Worm (Caenorhabditis elegans) whole organism, mixed stage, embryonic: ENCODE results near the gene Y9C9A.16.

ENCODE experiments used
- M03D4.4 ChIP-seq: sonication (generic microtip); optimal IDR thresholded peaks from 2 replicates; lab custom pipeline; 2017; ENCODE audit warnings: mild to moderate bottlenecking, missing genetic modification characterization, missing compliant biosample characterization
- bed-3 ChIP-seq: fragments of 200-800 bp; sonication (Bioruptor generic); optimal IDR thresholded peaks from 3 replicates; lab custom pipeline; 2018; ENCODE audit warnings: mild to moderate bottlenecking, missing genetic modification characterization, moderate library complexity, missing compliant biosample characterization
- blmp-1 ChIP-seq: fragments of 150-350 bp; optimal IDR thresholded peaks from 2 replicates; lab custom pipeline; 2014; ENCODE audit warnings: missing biosample characterization, missing genetic modification characterization
- ceh-39 ChIP-seq: fragments of 150-350 bp; optimal IDR thresholded peaks from 2 replicates; lab custom pipeline; 2014; ENCODE audit warnings: missing biosample characterization, missing genetic modification characterization
- ces-1 ChIP-seq: fragments of 150-350 bp; optimal IDR thresholded peaks from 2 replicates; lab custom pipeline; 2014; ENCODE audit warnings: missing biosample characterization, missing genetic modification reagents, missing genetic modification characterization
- cnd-1 ChIP-seq: fragments of 200-800 bp; sonication (Bioruptor generic); optimal IDR thresholded peaks from 2 replicates; lab custom pipeline; 2018; ENCODE audit warnings: mild to moderate bottlenecking, missing genetic modification characterization, missing compliant biosample characterization
- drap-1 ChIP-seq: fragments of 200-800 bp; sonication (Bioruptor generic); optimal IDR thresholded peaks from 3 replicates; lab custom pipeline; 2018; ENCODE audit warnings: mild to moderate bottlenecking, missing genetic modification characterization, missing compliant biosample characterization
- elt-1 ChIP-seq: sonication (generic microtip); optimal IDR thresholded peaks from 2 replicates; lab custom pipeline; 2017; ENCODE audit warnings: missing genetic modification characterization, mild to moderate bottlenecking, missing compliant biosample characterization, antibody characterized with exemption, moderate library complexity, borderline replicate concordance; ENCODE audit not compliant: insufficient read depth
- elt-3 ChIP-seq: fragments of 150-350 bp; optimal IDR thresholded peaks from 2 replicates; lab custom pipeline; 2014; ENCODE audit warnings: missing biosample characterization, missing genetic modification characterization
- flh-1 ChIP-seq: fragments of 200-800 bp; sonication (Bioruptor generic); optimal IDR thresholded peaks from 2 replicates; lab custom pipeline; 2018; ENCODE audit warnings: mild to moderate bottlenecking, missing genetic modification characterization, moderate library complexity, missing compliant biosample characterization
- hlh-1 ChIP-seq: fragments of 150-350 bp; optimal IDR thresholded peaks from 2 replicates; lab custom pipeline; 2014; ENCODE audit warnings: missing biosample characterization, missing genetic modification reagents, missing genetic modification characterization
- lin-13 ChIP-seq: fragments of 150-350 bp; optimal IDR thresholded peaks from 2 replicates; lab custom pipeline; 2014; ENCODE audit warnings: missing biosample characterization, missing genetic modification characterization
- lin-32 ChIP-seq: fragments of 200-800 bp; sonication (Bioruptor generic); optimal IDR thresholded peaks from 2 replicates; lab custom pipeline; 2018; ENCODE audit warnings: mild to moderate bottlenecking, missing genetic modification characterization, missing compliant biosample characterization
- lsy-2 ChIP-seq: fragments of 150-350 bp; optimal IDR thresholded peaks from 2 replicates; lab custom pipeline; 2014; ENCODE audit warnings: missing biosample characterization, missing genetic modification characterization
- mab-5 ChIP-seq: fragments of 150-350 bp; optimal IDR thresholded peaks from 2 replicates; lab custom pipeline; 2014; ENCODE audit warnings: missing biosample characterization, missing genetic modification characterization
- mep-1 ChIP-seq: fragments of 150-350 bp; optimal IDR thresholded peaks from 2 replicates; lab custom pipeline; 2017; ENCODE audit warnings: missing biosample characterization, missing genetic modification reagents, missing genetic modification characterization, inconsistent platforms
- mls-2 ChIP-seq: sonication (generic microtip); optimal IDR thresholded peaks from 2 replicates; lab custom pipeline; 2016; ENCODE audit warnings: mild to moderate bottlenecking, missing genetic modification characterization, moderate library complexity, missing compliant biosample characterization
- nhr-2 ChIP-seq: fragments of 150-350 bp; optimal IDR thresholded peaks from 2 replicates; lab custom pipeline; 2014; ENCODE audit warnings: missing biosample characterization, missing genetic modification characterization
- nhr-237 ChIP-seq: fragments of 150-350 bp; optimal IDR thresholded peaks from 2 replicates; lab custom pipeline; 2014; ENCODE audit warnings: missing biosample characterization, missing genetic modification characterization
- nhr-28 ChIP-seq: fragments of 150-350 bp; optimal IDR thresholded peaks from 2 replicates; lab custom pipeline; 2014; ENCODE audit warnings: missing biosample characterization, missing genetic modification characterization
- nhr-76 ChIP-seq: sonication (generic microtip); optimal IDR thresholded peaks from 2 replicates; lab custom pipeline; 2017; ENCODE audit warnings: missing biosample characterization, missing genetic modification characterization
- pha-4 ChIP-seq: fragments of 150-350 bp; optimal IDR thresholded peaks from 2 replicates; lab custom pipeline; 2018; ENCODE audit warnings: missing biosample characterization, missing genetic modification reagents, missing genetic modification characterization
- sem-2 ChIP-seq: fragments of 200-800 bp; sonication (Bioruptor generic); optimal IDR thresholded peaks from 2 replicates; lab custom pipeline; 2018; ENCODE audit warnings: mild to moderate bottlenecking, missing genetic modification characterization, missing compliant biosample characterization
- snpc-4 ChIP-seq: fragments of 150-350 bp; optimal IDR thresholded peaks from 2 replicates; lab custom pipeline; 2014; ENCODE audit warnings: missing biosample characterization, missing genetic modification characterization
- sptf-1 ChIP-seq: sonication (generic microtip); optimal IDR thresholded peaks from 2 replicates; lab custom pipeline; 2017; ENCODE audit warnings: mild to moderate bottlenecking, missing genetic modification characterization, moderate library complexity, missing compliant biosample characterization
- tbx-8 ChIP-seq: fragments of 200-800 bp; sonication (Bioruptor generic); optimal IDR thresholded peaks from 2 replicates; lab custom pipeline; 2018; ENCODE audit warnings: mild to moderate bottlenecking, missing genetic modification characterization, moderate library complexity, missing compliant biosample characterization
- unc-120 ChIP-seq: sonication (generic microtip); optimal IDR thresholded peaks from 2 replicates; lab custom pipeline; 2017; ENCODE audit warnings: missing genetic modification characterization, missing compliant biosample characterization; ENCODE audit not compliant: poor library complexity, severe bottlenecking
- unc-39 ChIP-seq: fragments of 150-350 bp; optimal IDR thresholded peaks from 2 replicates; lab custom pipeline; 2014; ENCODE audit warnings: missing biosample characterization, missing genetic modification characterization
- unc-62 ChIP-seq: fragments of 150-350 bp; optimal IDR thresholded peaks from 2 replicates; lab custom pipeline; 2014; ENCODE audit warnings: missing biosample characterization, missing genetic modification reagents, missing genetic modification characterization
- zip-8 ChIP-seq: fragments of 150-350 bp; optimal IDR thresholded peaks from 2 replicates; lab custom pipeline; 2014; ENCODE audit warnings: missing biosample characterization, missing genetic modification characterization
- ztf-11 ChIP-seq: fragments of 150-350 bp; optimal IDR thresholded peaks from 2 replicates; lab custom pipeline; 2014; ENCODE audit warnings: missing biosample characterization, missing genetic modification characterization

Y9C9A.16 gene

ce11 chrIV:4993128-4993527, 17.2 kb upstream of the Y9C9A.16 start:
- TF ChIP-seq cnd-1 (no peak), drap-1 (GFP tag; lab: Kevin White, UChicago) (no peak), blmp-1 (tag; lab: Kevin White, UChicago) (no peak), unc-120 (tag; lab: Kevin White, UChicago) (no peak), nhr-76 (tag; lab: Kevin White, UChicago) (no peak)

ce11 chrIV:4992089-4992488, 16.2 kb upstream of the Y9C9A.16 start, which contains the start of gene str-162:
Gene str-162 (plus strand): TSS chrIV:4992389.
- TF ChIP-seq nhr-28 (tag; lab: Kevin White, UChicago): no peak
- no peak for TF ChIP-seq hlh-1 (tag; lab: Kevin White, UChicago)
- no peak for TF ChIP-seq nhr-237 (tag; lab: Kevin White, UChicago)
- TF ChIP-seq, all 35 proteins: peak for 0

- no peak for TF ChIP-seq sptf-1
- no peak for TF ChIP-seq ztf-11
- no peak for TF ChIP-seq ceh-39 (tag; lab: Kevin White, UChicago)
- TF ChIP-seq mab-5: no peak
- TF ChIP-seq blmp-1 (tag; lab: Kevin White, UChicago): no peak
- no peak for TF ChIP-seq cnd-1
- no peak for TF ChIP-seq unc-62 (GFP tag; lab: Kevin White, UChicago)
- TF ChIP-seq mls-2 (tag; lab: Kevin White, UChicago): no peak
- TF ChIP-seq unc-39 (tag; lab: Kevin White, UChicago): no peak
- TF ChIP-seq flh-1: no peak
- no peak for TF ChIP-seq lin-32 (GFP tag; lab: Kevin White, UChicago)
- TF ChIP-seq elt-3 (tag; lab: Kevin White, UChicago): no peak
Observed at ce11 chrIV:4988531-4988930, 12.6 kb upstream of the Y9C9A.16 start, which contains the start of gene E03H12.7. Gene E03H12.7 (minus strand): TSS chrIV:4988631.

ce11 chrIV:4986246-4986645, 10.3 kb upstream of the Y9C9A.16 start, which contains the start of gene clec-177:
Gene clec-177 (plus strand): TSS chrIV:4986546.
- TF ChIP-seq unc-62 (GFP tag; lab: Kevin White, UChicago): no peak
- no peak for TF ChIP-seq tbx-8 (GFP tag; lab: Kevin White, UChicago)
- no peak for TF ChIP-seq mls-2 (tag; lab: Kevin White, UChicago)
- TF ChIP-seq ztf-11: no peak
- no peak for TF ChIP-seq ceh-39 (tag; lab: Kevin White, UChicago)
- TF ChIP-seq mab-5: no peak

ce11 chrIV:4983746-4984145, 7.8 kb upstream of the Y9C9A.16 start, which contains the start of gene clec-176:
Gene clec-176 (plus strand): TSS chrIV:4984046.
- no peak for TF ChIP-seq elt-3 (tag; lab: Kevin White, UChicago)

- TF ChIP-seq ces-1 (no peak), ceh-39 (tag; lab: Kevin White, UChicago) (no peak), mab-5 (no peak), unc-120 (tag; lab: Kevin White, UChicago) (no peak), mep-1 (tag; lab: Kevin White, UChicago) (no peak), blmp-1 (tag; lab: Kevin White, UChicago) (no peak), M03D4.4 (no peak), elt-1 (no peak), pha-4 (tag; lab: Kevin White, UChicago) (no peak), elt-3 (tag; lab: Kevin White, UChicago) (no peak), flh-1 (no peak), zip-8 (tag; lab: Kevin White, UChicago) (no peak), nhr-76 (tag; lab: Kevin White, UChicago) (no peak), cnd-1 (no peak), nhr-28 (tag; lab: Kevin White, UChicago) (no peak), snpc-4 (tag; lab: Kevin White, UChicago) (no peak)
Observed at ce11 chrIV:4982477-4982876, 6.6 kb upstream of the Y9C9A.16 start, which contains the start of gene E03H12.4. Gene E03H12.4 (plus strand): TSS chrIV:4982596.

- no peak for TF ChIP-seq mab-5
- no peak for TF ChIP-seq sem-2
- TF ChIP-seq lsy-2 (tag; lab: Kevin White, UChicago): no peak
- TF ChIP-seq bed-3 (GFP tag; lab: Kevin White, UChicago): no peak
- no peak for TF ChIP-seq unc-120 (tag; lab: Kevin White, UChicago)
- TF ChIP-seq sptf-1: no peak
- no peak for TF ChIP-seq ceh-39 (tag; lab: Kevin White, UChicago)
- no peak for TF ChIP-seq nhr-76 (tag; lab: Kevin White, UChicago)
- TF ChIP-seq nhr-2 (tag; lab: Kevin White, UChicago): no peak
- no peak for TF ChIP-seq lin-13 (tag; lab: Kevin White, UChicago)
- TF ChIP-seq, all 35 proteins: peak for 0
Observed at ce11 chrIV:4981027-4981426, 5.1 kb upstream of the Y9C9A.16 start, which contains the start of gene srz-24. Gene srz-24 (minus strand): TSS chrIV:4981127.
